Fruit fly (Drosophila melanogaster): ENCODE data around the gene CG2975.

The CG2975 gene

dm6 chr2L:2807597-2807996, 32.3 kb upstream of the CG2975 start:
- TF ChIP-seq pan (optimal IDR thresholded peaks at IDR 0.05), result no peak
- TF ChIP-seq Hnf4 (GFP tag; optimal IDR thresholded peaks at IDR 0.05), result no peak
- TF ChIP-seq fru (GFP tag; optimal IDR thresholded peaks at IDR 0.05), result no peak
- no peak for TF ChIP-seq jim (GFP tag; optimal IDR thresholded peaks at IDR 0.05)
- no peak for TF ChIP-seq dl (GFP tag; optimal IDR thresholded peaks at IDR 0.05; ENCODE audit: insufficient read depth in 1 of 2, partially characterized antibody in 2 of 2)
- TF ChIP-seq br (GFP tag; optimal IDR thresholded peaks at IDR 0.05), result no peak
- TF ChIP-seq Vsx2 (GFP tag; optimal IDR thresholded peaks at IDR 0.05; ENCODE audit: partially characterized antibody), result no peak
- no peak for TF ChIP-seq CG9705 (GFP tag; optimal IDR thresholded peaks at IDR 0.05)
- no peak for TF ChIP-seq brk (GFP tag; optimal IDR thresholded peaks at IDR 0.05)
- no peak for TF ChIP-seq Rel (GFP tag; optimal IDR thresholded peaks at IDR 0.05)
- no peak for TF ChIP-seq Rel (tag; optimal IDR thresholded peaks at IDR 0.05)
- no peak for TF ChIP-seq CG32264 (GFP tag; optimal IDR thresholded peaks at IDR 0.05)
- TF ChIP-seq h (GFP tag; optimal IDR thresholded peaks at IDR 0.05), result no peak
- TF ChIP-seq N (GFP tag; optimal IDR thresholded peaks at IDR 0.05), result no peak
- no peak for TF ChIP-seq usp (GFP tag; optimal IDR thresholded peaks at IDR 0.05)
- TF ChIP-seq sv (GFP tag; optimal IDR thresholded peaks at IDR 0.05), result no peak

dm6 chr2L:2808038-2808699, 31.8 kb upstream of the CG2975 start:
- TF ChIP-seq sage (GFP tag; optimal IDR thresholded peaks at IDR 0.05), result no peak
- TF ChIP-seq Hr83 (GFP tag; optimal IDR thresholded peaks at IDR 0.05; ENCODE audit: poor library complexity, severe bottlenecking), result no peak
- TF ChIP-seq fru (GFP tag; optimal IDR thresholded peaks at IDR 0.05), result no peak
- TF ChIP-seq ey (GFP tag; optimal IDR thresholded peaks at IDR 0.05), result no peak
- TF ChIP-seq Abd-B (GFP tag; optimal IDR thresholded peaks at IDR 0.05), result no peak
- peak; percentile 3 for TF ChIP-seq CrebA (GFP tag; optimal IDR thresholded peaks at IDR 0.05; ENCODE audit: borderline replicate concordance)
- no peak for TF ChIP-seq OdsH (GFP tag; optimal IDR thresholded peaks at IDR 0.05)
- peak; percentile 12 for TF ChIP-seq Sp1 (GFP tag; optimal IDR thresholded peaks at IDR 0.05)
- TF ChIP-seq br (GFP tag; optimal IDR thresholded peaks at IDR 0.05), result peak; percentile 1
- no peak for TF ChIP-seq jim (GFP tag; optimal IDR thresholded peaks at IDR 0.05)
- no peak for TF ChIP-seq woc (GFP tag; optimal IDR thresholded peaks at IDR 0.05)
- no peak for TF ChIP-seq lola (GFP tag; optimal IDR thresholded peaks at IDR 0.05)
- no peak for TF ChIP-seq usp (GFP tag; optimal IDR thresholded peaks at IDR 0.05)
- TF ChIP-seq Dfd (GFP tag; optimal IDR thresholded peaks at IDR 0.05), result no peak

dm6 chr2L:2810831-2811230, 29.1 kb upstream of the CG2975 start:
- TF ChIP-seq Hnf4 (GFP tag; optimal IDR thresholded peaks at IDR 0.05), result no peak
- no peak for TF ChIP-seq Rel (GFP tag; optimal IDR thresholded peaks at IDR 0.05)
- TF ChIP-seq Rel (tag; optimal IDR thresholded peaks at IDR 0.05), result peak; percentile 77
- TF ChIP-seq lola (GFP tag; optimal IDR thresholded peaks at IDR 0.05), result no peak
- TF ChIP-seq Sp1 (GFP tag; optimal IDR thresholded peaks at IDR 0.05), result no peak
- no peak for TF ChIP-seq usp (GFP tag; optimal IDR thresholded peaks at IDR 0.05)
- TF ChIP-seq fru (GFP tag; optimal IDR thresholded peaks at IDR 0.05), result no peak
- peak; percentile 13 for TF ChIP-seq CrebA (GFP tag; optimal IDR thresholded peaks at IDR 0.05; ENCODE audit: borderline replicate concordance)
- TF ChIP-seq ey (GFP tag; optimal IDR thresholded peaks at IDR 0.05), result no peak

dm6 chr2L:2812137-2812536, 27.8 kb upstream of the CG2975 start, which contains the start of gene CG2964:
Gene CG2964 (plus strand): TSS chr2L:2812437.
- TF ChIP-seq Myc (optimal IDR thresholded peaks at IDR 0.05) (peak; percentile 62), woc (GFP tag; optimal IDR thresholded peaks at IDR 0.05) (no peak), N (GFP tag; optimal IDR thresholded peaks at IDR 0.05) (no peak), psq (GFP tag; optimal IDR thresholded peaks at IDR 0.05) (no peak), Sp1 (GFP tag; optimal IDR thresholded peaks at IDR 0.05) (no peak), Hnf4 (GFP tag; optimal IDR thresholded peaks at IDR 0.05) (no peak), br (GFP tag; optimal IDR thresholded peaks at IDR 0.05) (no peak)

dm6 chr2L:2815673-2816072, 24.3 kb upstream of the CG2975 start, which contains the start of gene G6P:
Gene G6P (minus strand): TSS chr2L:2815760.
- TF ChIP-seq CG32264 (GFP tag; optimal IDR thresholded peaks at IDR 0.05) (no peak), fru (GFP tag; optimal IDR thresholded peaks at IDR 0.05) (no peak), N (GFP tag; optimal IDR thresholded peaks at IDR 0.05) (no peak), sage (GFP tag; optimal IDR thresholded peaks at IDR 0.05) (no peak), Rel (GFP tag; optimal IDR thresholded peaks at IDR 0.05) (no peak), Rel (tag; optimal IDR thresholded peaks at IDR 0.05) (no peak), CG9705 (GFP tag; optimal IDR thresholded peaks at IDR 0.05) (no peak)

dm6 chr2L:2825406-2825805, 14.5 kb upstream of the CG2975 start, which contains the start of gene CG3123:
Gene CG3123 (minus strand): TSS chr2L:2825506.
- no peak for TF ChIP-seq Jra (GFP tag; optimal IDR thresholded peaks at IDR 0.05)
- no peak for TF ChIP-seq fru (GFP tag; optimal IDR thresholded peaks at IDR 0.05)
- no peak for TF ChIP-seq jim (GFP tag; optimal IDR thresholded peaks at IDR 0.05)
- TF ChIP-seq CG9705 (GFP tag; optimal IDR thresholded peaks at IDR 0.05), result no peak
- TF ChIP-seq lola (GFP tag; optimal IDR thresholded peaks at IDR 0.05), result no peak
- no peak for TF ChIP-seq usp (GFP tag; optimal IDR thresholded peaks at IDR 0.05)
- no peak for TF ChIP-seq tai (GFP tag; optimal IDR thresholded peaks at IDR 0.05)
- TF ChIP-seq ey (GFP tag; optimal IDR thresholded peaks at IDR 0.05), result no peak
- no peak for TF ChIP-seq Vsx2 (GFP tag; optimal IDR thresholded peaks at IDR 0.05; ENCODE audit: partially characterized antibody)
- no peak for TF ChIP-seq psq (GFP tag; optimal IDR thresholded peaks at IDR 0.05)

Data from whole organism, wandering third instar larva.